Worm (Caenorhabditis elegans) whole organism, L2 larva: Measurements from ENCODE around the gene T05C7.5.

Experiments
- C34F6.9 ChIP-seq: fragments of 150-350 bp; optimal IDR thresholded peaks from 2 replicates; lab custom pipeline; 2014; ENCODE audit warnings: missing biosample characterization, missing genetic modification characterization
- F13H6.1 ChIP-seq: sonication (generic microtip); optimal IDR thresholded peaks from 2 replicates; lab custom pipeline; 2016; ENCODE audit warnings: missing genetic modification characterization, missing compliant biosample characterization
- R02D3.7 ChIP-seq: fragments of 150-350 bp; optimal IDR thresholded peaks from 2 replicates; lab custom pipeline; 2014; ENCODE audit warnings: missing biosample characterization, missing genetic modification characterization
- Y55F3AM.14 ChIP-seq: fragments of 200-800 bp; sonication (Bioruptor generic); optimal IDR thresholded peaks from 2 replicates; lab custom pipeline; 2018; ENCODE audit warnings: mild to moderate bottlenecking, missing genetic modification characterization, missing compliant biosample characterization
- ZK546.5 ChIP-seq: sonication (generic microtip); optimal IDR thresholded peaks from 2 replicates; lab custom pipeline; 2017; ENCODE audit warnings: missing biosample characterization, missing genetic modification characterization
- alr-1 ChIP-seq: fragments of 150-350 bp; optimal IDR thresholded peaks from 2 replicates; lab custom pipeline; 2014; ENCODE audit warnings: missing biosample characterization, missing genetic modification characterization
- aly-2 ChIP-seq: fragments of 150-350 bp; optimal IDR thresholded peaks from 2 replicates; lab custom pipeline; 2014; ENCODE audit warnings: missing biosample characterization, missing genetic modification characterization
- ama-1 ChIP-seq: fragments of 150-350 bp; optimal IDR thresholded peaks from 2 replicates; lab custom pipeline; 2018; ENCODE audit warnings: inconsistent platforms
- blmp-1 ChIP-seq: sonication (generic microtip); optimal IDR thresholded peaks from 2 replicates; lab custom pipeline; 2017; ENCODE audit warnings: missing genetic modification characterization, mild to moderate bottlenecking, missing compliant biosample characterization, antibody characterized with exemption, moderate library complexity; ENCODE audit not compliant: insufficient read depth
- ceh-16 ChIP-seq: fragments of 150-350 bp; optimal IDR thresholded peaks from 2 replicates; lab custom pipeline; 2014; ENCODE audit warnings: missing biosample characterization, missing genetic modification characterization
- ceh-82 ChIP-seq: fragments of 150-350 bp; optimal IDR thresholded peaks from 2 replicates; lab custom pipeline; 2014; ENCODE audit warnings: missing biosample characterization, missing genetic modification characterization
- crh-2 ChIP-seq: sonication (generic microtip); optimal IDR thresholded peaks from 2 replicates; lab custom pipeline; 2017; ENCODE audit warnings: missing biosample characterization, missing genetic modification characterization
- dmd-4 ChIP-seq: sonication (generic microtip); optimal IDR thresholded peaks from 2 replicates; lab custom pipeline; 2017; ENCODE audit warnings: missing biosample characterization, missing genetic modification characterization
- egl-27 ChIP-seq: sonication (generic microtip); optimal IDR thresholded peaks from 3 replicates; lab custom pipeline; 2017; ENCODE audit warnings: missing biosample characterization, missing genetic modification reagents, missing genetic modification characterization
- elt-1 ChIP-seq: fragments of 150-350 bp; optimal IDR thresholded peaks from 2 replicates; lab custom pipeline; 2014; ENCODE audit warnings: missing biosample characterization, missing genetic modification characterization
- elt-3 ChIP-seq: sonication (generic microtip); optimal IDR thresholded peaks from 2 replicates; lab custom pipeline; 2017; ENCODE audit warnings: missing biosample characterization, missing genetic modification characterization
- fos-1 ChIP-seq: fragments of 150-350 bp; optimal IDR thresholded peaks from 2 replicates; lab custom pipeline; 2014; ENCODE audit warnings: missing biosample characterization, missing genetic modification characterization
- gmeb-1 ChIP-seq: fragments of 150-350 bp; optimal IDR thresholded peaks from 2 replicates; lab custom pipeline; 2014; ENCODE audit warnings: missing biosample characterization, missing genetic modification characterization
- lin-11 ChIP-seq: fragments of 150-350 bp; sonication (generic microtip); optimal IDR thresholded peaks from 2 replicates; lab custom pipeline; 2014; ENCODE audit warnings: missing biosample characterization, missing genetic modification characterization, inconsistent platforms, mixed read lengths
- lin-13 ChIP-seq: fragments of 150-350 bp; optimal IDR thresholded peaks from 2 replicates; lab custom pipeline; 2014; ENCODE audit warnings: missing biosample characterization, missing genetic modification reagents, missing genetic modification characterization
- lin-39 ChIP-seq: fragments of 150-350 bp; optimal IDR thresholded peaks from 2 replicates; lab custom pipeline; 2014; ENCODE audit warnings: missing biosample characterization, missing genetic modification reagents, missing genetic modification characterization
- lsy-2 ChIP-seq, 2 experiments: fragments of 150-350 bp in 1 of 2; sonication (generic microtip) in 1 of 2; optimal IDR thresholded peaks; 2 replicates each; lab custom pipeline; 2014 to 2017; ENCODE audit warnings: missing biosample characterization in 2 of 2, missing genetic modification characterization in 2 of 2
- mab-5 ChIP-seq: fragments of 150-350 bp; optimal IDR thresholded peaks from 2 replicates; lab custom pipeline; 2014; ENCODE audit warnings: missing biosample characterization, missing genetic modification characterization
- mbf-1 ChIP-seq: sonication (generic microtip); optimal IDR thresholded peaks from 2 replicates; lab custom pipeline; 2017; ENCODE audit warnings: missing biosample characterization, missing genetic modification characterization
- mdl-1 ChIP-seq, 2 experiments: fragments of 150-350 bp in 1 of 2; sonication (generic microtip) in 1 of 2; optimal IDR thresholded peaks; 2 replicates each; lab custom pipeline; 2017; ENCODE audit warnings: missing biosample characterization in 2 of 2, missing genetic modification characterization in 2 of 2
- nhr-10 ChIP-seq: sonication (generic microtip); optimal IDR thresholded peaks from 2 replicates; lab custom pipeline; 2017; ENCODE audit warnings: missing biosample characterization, missing genetic modification characterization
- nhr-11 ChIP-seq: fragments of 150-350 bp; optimal IDR thresholded peaks from 2 replicates; lab custom pipeline; 2014; ENCODE audit warnings: missing biosample characterization, missing genetic modification characterization
- nhr-12 ChIP-seq: fragments of 150-350 bp; optimal IDR thresholded peaks from 2 replicates; lab custom pipeline; 2014; ENCODE audit warnings: missing biosample characterization, missing genetic modification characterization
- nhr-129 ChIP-seq: fragments of 150-350 bp; optimal IDR thresholded peaks from 2 replicates; lab custom pipeline; 2014; ENCODE audit warnings: missing biosample characterization, missing genetic modification characterization
- nhr-21 ChIP-seq: fragments of 150-350 bp; optimal IDR thresholded peaks from 2 replicates; lab custom pipeline; 2014; ENCODE audit warnings: missing biosample characterization, missing genetic modification characterization
- nhr-23 ChIP-seq: fragments of 150-350 bp; optimal IDR thresholded peaks from 2 replicates; lab custom pipeline; 2014; ENCODE audit warnings: missing biosample characterization, missing genetic modification reagents, missing genetic modification characterization
- nhr-237 ChIP-seq: fragments of 150-350 bp; optimal IDR thresholded peaks from 2 replicates; lab custom pipeline; 2014; ENCODE audit warnings: missing biosample characterization, missing genetic modification characterization
- nhr-25 ChIP-seq: fragments of 150-350 bp; sonication (generic microtip); optimal IDR thresholded peaks from 3 replicates; lab custom pipeline; 2014; ENCODE audit warnings: missing biosample characterization, missing genetic modification characterization
- nhr-6 ChIP-seq: fragments of 150-350 bp; optimal IDR thresholded peaks from 2 replicates; lab custom pipeline; 2014; ENCODE audit warnings: missing biosample characterization, missing genetic modification characterization
- nhr-77 ChIP-seq: fragments of 150-350 bp; optimal IDR thresholded peaks from 2 replicates; lab custom pipeline; 2014; ENCODE audit warnings: missing biosample characterization, missing genetic modification characterization
- peb-1 ChIP-seq: fragments of 150-350 bp; optimal IDR thresholded peaks from 2 replicates; lab custom pipeline; 2014; ENCODE audit warnings: missing biosample characterization, missing genetic modification characterization
- sem-4 ChIP-seq: fragments of 150-350 bp; optimal IDR thresholded peaks from 2 replicates; lab custom pipeline; 2014; ENCODE audit warnings: missing biosample characterization, missing genetic modification reagents, missing genetic modification characterization
- skn-1 ChIP-seq: sonication (generic microtip); optimal IDR thresholded peaks from 2 replicates; lab custom pipeline; 2017; ENCODE audit warnings: missing biosample characterization, missing genetic modification characterization
- sma-3 ChIP-seq: sonication (generic microtip); optimal IDR thresholded peaks from 2 replicates; lab custom pipeline; 2016; ENCODE audit warnings: missing genetic modification reagents, missing genetic modification characterization, missing compliant biosample characterization
- sma-9 ChIP-seq, 2 experiments: fragments of 150-350 bp in 1 of 2; sonication (generic microtip) in 1 of 2; optimal IDR thresholded peaks; 2 replicates each; lab custom pipeline; 2014 to 2016; ENCODE audit warnings: missing genetic modification characterization in 2 of 2, mild to moderate bottlenecking in 1 of 2, missing biosample characterization in 1 of 2, missing compliant biosample characterization in 1 of 2, missing genetic modification reagents in 1 of 2, moderate library complexity in 1 of 2
- snpc-4 ChIP-seq: fragments of 150-350 bp; optimal IDR thresholded peaks from 2 replicates; lab custom pipeline; 2014; ENCODE audit warnings: missing biosample characterization, missing genetic modification characterization
- unc-39 ChIP-seq: fragments of 150-350 bp; optimal IDR thresholded peaks from 2 replicates; lab custom pipeline; 2014; ENCODE audit warnings: missing biosample characterization, missing genetic modification characterization
- unc-55 ChIP-seq: fragments of 150-350 bp; sonication (generic microtip); optimal IDR thresholded peaks from 3 replicates; lab custom pipeline; 2014; ENCODE audit warnings: missing biosample characterization, missing genetic modification reagents, missing genetic modification characterization
- unc-62 ChIP-seq: fragments of 150-350 bp; optimal IDR thresholded peaks from 2 replicates; lab custom pipeline; 2014; ENCODE audit warnings: missing biosample characterization, missing genetic modification reagents, missing genetic modification characterization
- zag-1 ChIP-seq: fragments of 150-350 bp; optimal IDR thresholded peaks from 2 replicates; lab custom pipeline; 2014; ENCODE audit warnings: missing biosample characterization, missing genetic modification characterization
- ztf-1 ChIP-seq: fragments of 200-800 bp; sonication (Bioruptor generic); conservative IDR thresholded peaks from 2 replicates; pipeline ENCODE4 v1.3.6; 2022; ENCODE audit warnings: missing genetic modification characterization, missing compliant biosample characterization
- ztf-11 ChIP-seq: sonication (generic microtip); optimal IDR thresholded peaks from 2 replicates; lab custom pipeline; 2017; ENCODE audit warnings: missing biosample characterization, missing genetic modification characterization
- ztf-4 ChIP-seq: fragments of 150-350 bp; optimal IDR thresholded peaks from 2 replicates; lab custom pipeline; 2014; ENCODE audit warnings: missing biosample characterization, missing genetic modification characterization

The T05C7.5 gene

ce11 chrIV:58818-59217, at the start of gene T05C7.5:
Gene T05C7.5, minus strand, starts transcription at chrIV:58918.
- no peak for TF ChIP-seq unc-62 (GFP tag; lab: Kevin White, UChicago)
- TF ChIP-seq unc-55 (GFP tag; lab: Kevin White, UChicago), result no peak
- TF ChIP-seq mbf-1 (tag; lab: Kevin White, UChicago), result no peak
- TF ChIP-seq dmd-4, result no peak
- TF ChIP-seq nhr-6 (tag; lab: Kevin White, UChicago), result no peak
- no peak for TF ChIP-seq sem-4 (tag; lab: Kevin White, UChicago)
- no peak for TF ChIP-seq sma-9 (GFP tag; optimal IDR thresholded peaks at IDR 0.05; lab: Kevin White, UChicago)
- no peak for TF ChIP-seq sma-9 (tag; optimal IDR thresholded peaks at IDR 0.05; lab: Kevin White, UChicago)
- TF ChIP-seq ceh-82 (tag; lab: Kevin White, UChicago), result no peak
- no peak for TF ChIP-seq egl-27 (tag; lab: Kevin White, UChicago)
- no peak for TF ChIP-seq elt-1 (tag; lab: Kevin White, UChicago)
- no peak for TF ChIP-seq ceh-16 (tag; lab: Kevin White, UChicago)
- no peak for TF ChIP-seq lin-13

- TF ChIP-seq nhr-10 (no peak), sem-4 (tag; lab: Kevin White, UChicago) (peak; percentile 35), blmp-1 (peak; percentile 59), unc-62 (GFP tag; lab: Kevin White, UChicago) (no peak), nhr-6 (tag; lab: Kevin White, UChicago) (no peak), R02D3.7 (tag; lab: Kevin White, UChicago) (no peak), C34F6.9 (tag; lab: Kevin White, UChicago) (no peak), lin-39 (tag; lab: Kevin White, UChicago) (no peak), nhr-129 (tag; lab: Kevin White, UChicago) (peak; percentile 9), mab-5 (no peak), ZK546.5 (tag; lab: Kevin White, UChicago) (no peak), F13H6.1 (tag; lab: Kevin White, UChicago) (peak; percentile 9), nhr-12 (no peak), lsy-2 (tag; optimal IDR thresholded peaks at IDR 0.05; lab: Kevin White, UChicago) (peak in 1 of 2 experiments; percentile 24), sma-9 (GFP tag; optimal IDR thresholded peaks at IDR 0.05; lab: Kevin White, UChicago) (peak; percentile 51), sma-9 (tag; optimal IDR thresholded peaks at IDR 0.05; lab: Kevin White, UChicago) (no peak), peb-1 (tag; lab: Kevin White, UChicago) (no peak), dmd-4 (no peak), lin-11 (tag; lab: Kevin White, UChicago) (no peak), fos-1 (tag; lab: Kevin White, UChicago) (no peak), ztf-4 (tag; lab: Kevin White, UChicago) (peak; percentile 11), zag-1 (tag; lab: Kevin White, UChicago) (no peak), unc-55 (GFP tag; lab: Kevin White, UChicago) (no peak), nhr-21 (tag; lab: Kevin White, UChicago) (peak; percentile 36), lin-13 (no peak), gmeb-1 (tag; lab: Kevin White, UChicago) (no peak), sma-3 (GFP tag; lab: Kevin White, UChicago) (peak; percentile 81), nhr-77 (tag; lab: Kevin White, UChicago) (no peak), nhr-25 (tag; lab: Kevin White, UChicago) (peak; percentile 92), aly-2 (no peak), egl-27 (tag; lab: Kevin White, UChicago) (peak; percentile 6), ztf-11 (tag; lab: Kevin White, UChicago) (no peak), ceh-82 (tag; lab: Kevin White, UChicago) (no peak), skn-1 (tag; lab: Kevin White, UChicago) (no peak), nhr-23 (tag; lab: Kevin White, UChicago) (no peak), mbf-1 (tag; lab: Kevin White, UChicago) (no peak), alr-1 (tag; lab: Kevin White, UChicago) (no peak), mdl-1 (tag; optimal IDR thresholded peaks at IDR 0.05; lab: Kevin White, UChicago) (no peak), nhr-237 (tag; lab: Kevin White, UChicago) (no peak), unc-39 (tag; lab: Kevin White, UChicago) (no peak), ztf-1 (GFP tag; lab: Robert Waterston, UW) (no peak), elt-3 (tag; lab: Kevin White, UChicago) (no peak), elt-1 (tag; lab: Kevin White, UChicago) (no peak), snpc-4 (tag; lab: Kevin White, UChicago) (no peak), nhr-11 (tag; lab: Kevin White, UChicago) (no peak), Y55F3AM.14 (GFP tag; lab: Kevin White, UChicago) (peak; percentile 36), crh-2 (tag; lab: Kevin White, UChicago) (peak; percentile 59), ama-1 (lab: Kevin White, UChicago) (no peak), ceh-16 (tag; lab: Kevin White, UChicago) (no peak)
Measured at ce11 chrIV:102848-103247, 44.1 kb upstream of the T05C7.5 start.
